Fruit fly (Drosophila melanogaster): Measurements from ENCODE around the gene CG31735.

CG31735 gene

dm6 chr2L:15895154-15895553, at the start of gene CG31735:
Gene CG31735, plus strand, starts transcription at chr2L:15895454.
- no peak for TF ChIP-seq ttk (optimal IDR thresholded peaks at IDR 0.05)
- no peak for TF ChIP-seq insv (optimal IDR thresholded peaks at IDR 0.05)
- no peak for TF ChIP-seq Sin3A (optimal IDR thresholded peaks at IDR 0.05)
- TF ChIP-seq psq (optimal IDR thresholded peaks at IDR 0.05), result no peak
- no peak for TF ChIP-seq Myc (optimal IDR thresholded peaks at IDR 0.05)

- TF ChIP-seq insv (optimal IDR thresholded peaks at IDR 0.05) (no peak), Myc (optimal IDR thresholded peaks at IDR 0.05) (no peak), psq (optimal IDR thresholded peaks at IDR 0.05) (no peak), h (optimal IDR thresholded peaks at IDR 0.05) (no peak), Sin3A (optimal IDR thresholded peaks at IDR 0.05) (no peak), ttk (optimal IDR thresholded peaks at IDR 0.05) (no peak)
Observed at dm6 chr2L:15846600-15846999, 48.7 kb upstream of the CG31735 start.

dm6 chr2L:15852292-15852691, 43.0 kb upstream of the CG31735 start, which contains the start of gene CG13243:
Gene CG13243, plus strand, starts transcription at chr2L:15852592.
- TF ChIP-seq ttk (optimal IDR thresholded peaks at IDR 0.05) (no peak), insv (optimal IDR thresholded peaks at IDR 0.05) (no peak), psq (optimal IDR thresholded peaks at IDR 0.05) (no peak), Myc (optimal IDR thresholded peaks at IDR 0.05) (no peak), Sin3A (optimal IDR thresholded peaks at IDR 0.05) (no peak), h (optimal IDR thresholded peaks at IDR 0.05) (no peak)

- TF ChIP-seq ttk (optimal IDR thresholded peaks at IDR 0.05) (no peak), Myc (optimal IDR thresholded peaks at IDR 0.05) (no peak), insv (optimal IDR thresholded peaks at IDR 0.05) (no peak)
Observed at dm6 chr2L:15853826-15854225, 41.4 kb upstream of the CG31735 start, which contains the start of gene Tektin-A. Gene Tektin-A, plus strand, starts transcription at chr2L:15854126.

- no peak for TF ChIP-seq psq (optimal IDR thresholded peaks at IDR 0.05)
- TF ChIP-seq ttk (optimal IDR thresholded peaks at IDR 0.05), result no peak
- TF ChIP-seq Sin3A (optimal IDR thresholded peaks at IDR 0.05), result no peak
- no peak for TF ChIP-seq insv (optimal IDR thresholded peaks at IDR 0.05)
- no peak for TF ChIP-seq h (optimal IDR thresholded peaks at IDR 0.05)
- no peak for TF ChIP-seq Myc (optimal IDR thresholded peaks at IDR 0.05)
Observed at dm6 chr2L:15865361-15865760, 29.9 kb upstream of the CG31735 start, which contains the start of gene CG42792. Gene CG42792, minus strand, starts transcription at chr2L:15865461.

- no peak for TF ChIP-seq insv (optimal IDR thresholded peaks at IDR 0.05)
- no peak for TF ChIP-seq psq (optimal IDR thresholded peaks at IDR 0.05)
- no peak for TF ChIP-seq h (optimal IDR thresholded peaks at IDR 0.05)
- TF ChIP-seq Myc (optimal IDR thresholded peaks at IDR 0.05), result no peak
- TF ChIP-seq ttk (optimal IDR thresholded peaks at IDR 0.05), result no peak
- TF ChIP-seq Sin3A (optimal IDR thresholded peaks at IDR 0.05), result no peak
Observed at dm6 chr2L:15880056-15880455, 15.2 kb upstream of the CG31735 start, which contains the start of gene CG7653. Gene CG7653, minus strand, starts transcription at chr2L:15880156.

- TF ChIP-seq h (optimal IDR thresholded peaks at IDR 0.05) (no peak), ttk (optimal IDR thresholded peaks at IDR 0.05) (no peak), psq (optimal IDR thresholded peaks at IDR 0.05) (no peak), insv (optimal IDR thresholded peaks at IDR 0.05) (no peak), Sin3A (optimal IDR thresholded peaks at IDR 0.05) (no peak), Myc (optimal IDR thresholded peaks at IDR 0.05) (no peak)
Observed at dm6 chr2L:15883090-15883489, 12.2 kb upstream of the CG31735 start, which contains the start of gene CG44475. Gene CG44475, minus strand, starts transcription at chr2L:15883190.

- TF ChIP-seq Sin3A (optimal IDR thresholded peaks at IDR 0.05), result no peak
- TF ChIP-seq insv (optimal IDR thresholded peaks at IDR 0.05), result no peak
- TF ChIP-seq Myc (optimal IDR thresholded peaks at IDR 0.05), result no peak
- no peak for TF ChIP-seq psq (optimal IDR thresholded peaks at IDR 0.05)
- TF ChIP-seq h (optimal IDR thresholded peaks at IDR 0.05), result no peak
- TF ChIP-seq ttk (optimal IDR thresholded peaks at IDR 0.05), result no peak
Observed at dm6 chr2L:15886187-15886586, 9.1 kb upstream of the CG31735 start.

- TF ChIP-seq Myc (optimal IDR thresholded peaks at IDR 0.05), result no peak
- no peak for TF ChIP-seq h (optimal IDR thresholded peaks at IDR 0.05)
- no peak for TF ChIP-seq psq (optimal IDR thresholded peaks at IDR 0.05)
- TF ChIP-seq insv (optimal IDR thresholded peaks at IDR 0.05), result no peak
- TF ChIP-seq ttk (optimal IDR thresholded peaks at IDR 0.05), result no peak
- TF ChIP-seq Sin3A (optimal IDR thresholded peaks at IDR 0.05), result no peak
Observed at dm6 chr2L:15893711-15894110, 1.5 kb upstream of the CG31735 start, which contains the start of gene Tep1. Gene Tep1, minus strand, starts transcription at chr2L:15893811.

dm6 chr2L:15900424-15900823, 5.2 kb downstream of the CG31735 start, which contains the start of gene CG31823:
Gene CG31823, minus strand, starts transcription at chr2L:15900524.
- TF ChIP-seq ttk (optimal IDR thresholded peaks at IDR 0.05) (no peak), h (optimal IDR thresholded peaks at IDR 0.05) (no peak), Myc (optimal IDR thresholded peaks at IDR 0.05) (no peak), Sin3A (optimal IDR thresholded peaks at IDR 0.05) (no peak), psq (optimal IDR thresholded peaks at IDR 0.05) (no peak), insv (optimal IDR thresholded peaks at IDR 0.05) (no peak)

dm6 chr2L:15902310-15902709, 7.1 kb downstream of the CG31735 start, which contains the start of gene CG31821:
Gene CG31821, minus strand, starts transcription at chr2L:15902410.
- no peak for TF ChIP-seq h (optimal IDR thresholded peaks at IDR 0.05)
- no peak for TF ChIP-seq psq (optimal IDR thresholded peaks at IDR 0.05)

- TF ChIP-seq Sin3A (optimal IDR thresholded peaks at IDR 0.05), result no peak
- no peak for TF ChIP-seq psq (optimal IDR thresholded peaks at IDR 0.05)
- TF ChIP-seq insv (optimal IDR thresholded peaks at IDR 0.05), result no peak
- TF ChIP-seq h (optimal IDR thresholded peaks at IDR 0.05), result no peak
- TF ChIP-seq Myc (optimal IDR thresholded peaks at IDR 0.05), result no peak
- no peak for TF ChIP-seq ttk (optimal IDR thresholded peaks at IDR 0.05)
Observed at dm6 chr2L:15903725-15904124, 8.5 kb downstream of the CG31735 start.

dm6 chr2L:15907358-15907757, 12.1 kb downstream of the CG31735 start:
- no peak for TF ChIP-seq h (optimal IDR thresholded peaks at IDR 0.05)
- no peak for TF ChIP-seq ttk (optimal IDR thresholded peaks at IDR 0.05)
- no peak for TF ChIP-seq Sin3A (optimal IDR thresholded peaks at IDR 0.05)
- TF ChIP-seq psq (optimal IDR thresholded peaks at IDR 0.05), result no peak
- TF ChIP-seq insv (optimal IDR thresholded peaks at IDR 0.05), result no peak
- no peak for TF ChIP-seq Myc (optimal IDR thresholded peaks at IDR 0.05)

All from Kc167 (cell line).